Worm (Caenorhabditis elegans) whole organism, dauer: ENCODE results near the gene C25H3.14.

Source experiments
- unc-62 ChIP-seq: sonication (generic microtip); optimal IDR thresholded peaks from 2 replicates; lab custom pipeline; 2017; ENCODE audit warnings: missing biosample characterization, missing genetic modification reagents, missing genetic modification characterization

The C25H3.14 gene

DNA sequence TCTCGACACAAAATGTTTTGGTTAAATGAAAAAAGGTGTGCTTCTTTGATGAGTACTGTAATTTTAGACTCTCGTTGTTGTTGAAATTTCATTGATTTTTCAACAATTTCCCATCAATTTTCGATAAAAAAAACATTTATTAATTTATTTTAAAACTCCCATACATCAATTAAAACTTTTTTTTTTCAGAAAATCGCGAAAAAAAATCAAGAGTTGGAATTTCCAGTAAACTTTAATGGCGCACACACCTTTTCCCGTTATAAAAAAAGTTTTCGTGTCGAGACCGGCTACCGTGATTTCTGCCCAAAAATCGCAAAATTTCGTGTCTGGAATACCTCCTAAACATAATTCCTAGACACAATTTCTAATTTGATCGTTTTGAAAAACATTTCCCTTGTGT is at the start of gene C25H3.14:
Gene C25H3.14 (plus strand): TSS at position 301 of the 400 bp plus-strand sequence.
- no peak for TF ChIP-seq unc-62 (GFP tag; lab: Kevin White, UChicago)

DNA sequence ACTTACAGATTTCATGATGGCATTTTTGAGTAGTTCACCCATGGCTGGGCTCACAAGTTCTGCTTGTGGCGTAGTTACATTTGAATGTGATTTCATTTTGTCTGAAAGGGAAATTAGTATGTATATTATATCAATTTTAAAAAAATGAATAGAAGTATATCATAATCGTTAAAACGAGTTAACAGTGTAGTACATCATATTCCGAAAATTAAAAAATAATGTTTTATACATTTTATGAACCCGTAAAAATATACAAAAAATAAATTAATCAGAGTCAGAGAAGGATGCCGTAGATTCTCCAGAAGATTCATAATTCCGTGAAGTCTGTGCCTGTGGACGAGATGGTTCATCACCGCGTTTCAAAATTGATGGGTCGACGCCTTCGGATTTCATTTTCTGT is 48.0 kb upstream of the C25H3.14 start, which contains the start of gene F59E12.9:
Gene F59E12.9 (minus strand): TSS at position 101 of the 400 bp plus-strand sequence.
- no peak for TF ChIP-seq unc-62 (GFP tag; lab: Kevin White, UChicago)

DNA sequence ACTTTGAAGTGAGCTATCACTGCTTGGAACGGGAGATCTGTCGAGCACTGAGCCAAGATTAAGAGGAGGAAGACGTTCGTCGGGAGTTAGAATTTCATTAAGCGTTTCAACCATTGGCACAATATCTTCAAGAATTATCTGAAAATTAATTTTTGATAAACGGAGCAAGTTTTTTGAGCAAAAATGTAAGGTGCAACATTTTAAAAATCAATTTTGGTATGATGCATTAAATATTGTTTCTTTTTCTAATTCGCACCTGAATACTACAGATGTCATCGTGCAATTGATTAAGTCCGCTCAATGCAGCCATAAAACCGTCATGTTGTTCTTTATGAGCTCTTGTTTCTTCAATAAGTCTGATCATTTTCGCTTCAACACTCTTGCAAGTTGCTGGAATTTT is 46.6 kb upstream of the C25H3.14 start, which contains the start of gene ddl-1:
Gene ddl-1 (minus strand): TSS at position 101 of the 400 bp plus-strand sequence.
- no peak for TF ChIP-seq unc-62 (GFP tag; lab: Kevin White, UChicago)

DNA sequence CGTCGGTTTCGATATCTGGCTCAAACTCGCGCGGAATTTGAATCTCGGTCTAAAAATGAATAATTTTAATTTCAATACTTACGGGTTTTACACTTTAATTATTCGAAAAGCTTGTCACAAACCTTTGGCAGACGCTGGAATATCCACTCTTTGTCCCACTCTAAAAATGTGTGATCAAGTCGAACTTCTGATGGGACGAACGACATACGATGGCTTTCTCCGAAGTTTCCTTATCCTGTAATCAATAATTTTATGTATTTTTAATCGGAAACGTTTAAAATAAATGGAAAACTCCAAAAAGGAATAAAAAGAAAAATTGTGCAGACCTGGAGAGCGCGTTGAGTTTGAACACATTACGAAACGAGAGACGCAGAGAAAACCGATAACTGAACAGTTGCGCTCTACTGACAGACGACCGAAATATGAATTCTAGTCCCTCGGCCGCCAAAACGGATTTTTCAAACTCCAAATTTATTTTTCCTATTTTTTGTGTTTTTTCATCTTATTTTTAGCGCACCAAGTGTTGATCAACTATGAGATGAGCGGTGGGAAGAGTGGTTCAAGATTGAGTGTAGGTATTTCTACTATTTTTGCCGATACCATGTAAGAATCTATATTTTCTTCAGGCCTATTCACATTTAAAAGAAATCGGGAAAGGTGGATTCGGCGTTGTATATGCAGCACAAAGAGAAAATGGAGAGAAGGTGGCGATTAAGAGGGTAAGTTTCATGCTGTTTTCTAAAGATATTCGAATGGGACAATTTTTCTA is 45.5 kb upstream of the C25H3.14 start, which contains the start of the genes sam-4, F59E12.17 and zyg-1:
Gene sam-4 (minus strand): TSS at position 51 of the 769 bp plus-strand sequence.
Gene F59E12.17 (minus strand): TSS at position 235 of the 769 bp plus-strand sequence.
Gene zyg-1 (plus strand): TSS at position 513 of the 769 bp plus-strand sequence.
- no peak for TF ChIP-seq unc-62 (GFP tag; lab: Kevin White, UChicago)

ce11 chrII:5651426-5651825 is 43.5 kb upstream of the C25H3.14 start:
- no peak for TF ChIP-seq unc-62 (GFP tag; lab: Kevin White, UChicago)

DNA sequence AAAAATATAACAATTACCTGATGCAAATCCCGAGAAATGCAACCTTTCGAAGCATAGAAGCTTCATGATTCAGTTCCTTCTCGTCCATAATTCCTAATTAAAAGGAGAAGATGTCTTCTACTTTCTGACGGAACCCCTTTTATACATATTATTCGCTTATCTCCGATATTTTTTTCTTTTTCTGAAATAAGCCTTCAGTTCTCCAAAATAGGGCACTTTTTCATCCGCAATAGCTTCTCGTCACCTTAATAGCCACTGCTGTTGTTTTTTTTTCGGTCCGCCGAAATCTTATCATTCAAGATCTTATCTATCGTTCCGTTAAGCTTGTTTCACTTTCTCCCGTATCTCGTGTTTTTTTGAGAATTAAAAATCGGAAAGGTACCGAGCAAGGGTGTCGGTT is 42.6 kb upstream of the C25H3.14 start, which contains the start of gene bli-2:
Gene bli-2 (minus strand): TSS at position 101 of the 400 bp plus-strand sequence.
- no peak for TF ChIP-seq unc-62 (GFP tag; lab: Kevin White, UChicago)

DNA sequence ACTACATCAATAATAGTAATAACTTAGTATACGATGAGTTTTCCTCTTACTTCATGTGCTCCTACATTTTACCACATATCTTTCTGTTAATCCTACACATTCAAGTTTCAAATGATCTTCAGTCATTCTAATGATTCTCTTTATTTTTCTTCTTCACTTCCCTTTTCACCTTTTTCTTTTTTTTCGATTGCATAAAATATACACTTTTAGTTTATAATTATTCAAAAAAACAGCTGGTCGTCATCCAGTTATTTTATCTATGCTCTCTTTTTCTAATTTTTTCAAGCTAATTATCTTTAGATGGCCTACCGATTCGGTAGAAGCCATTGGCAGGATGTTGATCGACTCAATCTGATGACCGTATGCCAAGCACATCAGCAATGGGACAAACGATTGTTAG is 40.7 kb upstream of the C25H3.14 start, which contains the start of gene F59E12.1:
Gene F59E12.1 (plus strand): TSS at position 301 of the 400 bp plus-strand sequence.
- TF ChIP-seq unc-62 (GFP tag; lab: Kevin White, UChicago): no peak

ce11 chrII:5659675-5660074 is 35.2 kb upstream of the C25H3.14 start, which contains the start of gene fut-3:
TSS of gene fut-3 (minus strand) at chrII:5659775.
- TF ChIP-seq unc-62 (GFP tag; lab: Kevin White, UChicago): no peak

ce11 chrII:5660155-5660554 is 34.7 kb upstream of the C25H3.14 start:
- TF ChIP-seq unc-62 (GFP tag; lab: Kevin White, UChicago): no peak

- TF ChIP-seq unc-62 (GFP tag; lab: Kevin White, UChicago): no peak
Measured at ce11 chrII:5660736-5661734, 33.9 kb upstream of the C25H3.14 start, which contains the start of the genes ift-43 and mdt-26. TSS of gene ift-43 (minus strand) at chrII:5660786. TSS of gene mdt-26 (plus strand) at chrII:5661181.

ce11 chrII:5661735-5662177 is 33.1 kb upstream of the C25H3.14 start:
- no peak for TF ChIP-seq unc-62 (GFP tag; lab: Kevin White, UChicago)

DNA sequence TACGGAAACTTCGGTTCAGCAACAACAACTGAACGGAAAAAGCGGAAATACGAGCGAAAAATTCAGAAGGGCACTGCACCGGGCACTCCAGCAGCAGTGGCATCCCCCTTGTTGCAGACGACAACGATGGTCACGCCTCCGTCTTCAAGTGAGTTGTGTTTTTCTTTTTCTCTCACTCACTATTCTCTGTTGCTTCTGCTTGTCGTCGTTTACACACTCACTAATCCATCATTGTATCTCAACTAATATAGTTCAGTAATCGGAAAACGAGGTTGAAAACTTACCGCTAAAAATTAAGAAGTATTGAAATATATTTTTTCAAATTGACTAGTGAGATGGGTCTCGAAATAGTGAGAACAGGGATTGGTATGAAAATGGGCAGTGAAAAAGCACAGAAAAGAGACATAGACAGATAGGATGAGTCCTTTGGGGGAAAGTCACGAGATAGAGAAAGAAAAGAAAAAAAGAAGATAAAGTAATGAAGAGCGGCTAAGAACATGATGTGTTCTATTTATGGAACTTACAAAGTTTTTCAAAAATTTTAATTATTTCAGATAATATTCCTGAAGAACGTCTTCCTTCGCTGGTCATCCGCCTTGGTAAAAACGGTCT is 31.6 kb upstream of the C25H3.14 start:
- no peak for TF ChIP-seq unc-62 (GFP tag; lab: Kevin White, UChicago)

ce11 chrII:5665029-5665428 is 29.9 kb upstream of the C25H3.14 start, which contains the start of gene C25H3.15:
TSS of gene C25H3.15 (plus strand) at chrII:5665329.
- no peak for TF ChIP-seq unc-62 (GFP tag; lab: Kevin White, UChicago)

- no peak for TF ChIP-seq unc-62 (GFP tag; lab: Kevin White, UChicago)
Measured at ce11 chrII:5665991-5666390, 28.9 kb upstream of the C25H3.14 start, which contains the start of gene C25H3.16. TSS of gene C25H3.16 (plus strand) at chrII:5666291.
